Worm (Caenorhabditis elegans): ENCODE data around the gene irld-57.

The irld-57 gene

ce11 chrV:15704745-15705144 is 21.8 kb downstream of the irld-57 start, which contains the start of gene twk-34:
Gene twk-34, plus strand, starts transcription at chrV:15704960.
- TF ChIP-seq nhr-76 (tag; optimal IDR thresholded peaks at IDR 0.05) (no peak), drap-1 (GFP tag; optimal IDR thresholded peaks at IDR 0.05) (no peak), zip-8 (tag; optimal IDR thresholded peaks at IDR 0.05) (no peak)

- TF ChIP-seq ztf-11 (tag; optimal IDR thresholded peaks at IDR 0.05): no peak
- no peak for TF ChIP-seq unc-39 (tag; optimal IDR thresholded peaks at IDR 0.05)
- no peak for TF ChIP-seq sem-2 (GFP tag; optimal IDR thresholded peaks at IDR 0.05)
- no peak for TF ChIP-seq pha-4 (tag; optimal IDR thresholded peaks at IDR 0.05)
- no peak for TF ChIP-seq nhr-12 (tag; optimal IDR thresholded peaks at IDR 0.05)
- no peak for TF ChIP-seq ces-1 (GFP tag; optimal IDR thresholded peaks at IDR 0.05)
- no peak for TF ChIP-seq ceh-43 (GFP tag; optimal IDR thresholded peaks at IDR 0.05)
- no peak for TF ChIP-seq mab-5 (tag; optimal IDR thresholded peaks at IDR 0.05)
- TF ChIP-seq elt-3 (tag; optimal IDR thresholded peaks at IDR 0.05): no peak
- no peak for TF ChIP-seq snpc-4 (tag; optimal IDR thresholded peaks at IDR 0.05)
- TF ChIP-seq ceh-39 (tag; optimal IDR thresholded peaks at IDR 0.05): no peak
- no peak for TF ChIP-seq mep-1 (tag; optimal IDR thresholded peaks at IDR 0.05)
- no peak for TF ChIP-seq lin-13 (tag; optimal IDR thresholded peaks at IDR 0.05)
Measured at ce11 chrV:15702263-15702662, 24.2 kb downstream of the irld-57 start, which contains the start of gene nhr-53. Gene nhr-53, minus strand, starts transcription at chrV:15702363.

ce11 chrV:15699799-15700198 is 26.7 kb downstream of the irld-57 start, which contains the start of gene nhr-199:
Gene nhr-199, minus strand, starts transcription at chrV:15699899.
- TF ChIP-seq nhr-237 (tag; optimal IDR thresholded peaks at IDR 0.05) (no peak), blmp-1 (tag; optimal IDR thresholded peaks at IDR 0.05) (no peak), nhr-28 (tag; optimal IDR thresholded peaks at IDR 0.05) (no peak), nhr-2 (tag; optimal IDR thresholded peaks at IDR 0.05) (no peak), nhr-12 (tag; optimal IDR thresholded peaks at IDR 0.05) (no peak), ces-1 (GFP tag; optimal IDR thresholded peaks at IDR 0.05) (no peak), elt-1 (tag; optimal IDR thresholded peaks at IDR 0.05; ENCODE audit: borderline replicate concordance, insufficient read depth) (no peak), cnd-1 (tag; optimal IDR thresholded peaks at IDR 0.05) (no peak), drap-1 (GFP tag; optimal IDR thresholded peaks at IDR 0.05) (no peak), mls-2 (tag; optimal IDR thresholded peaks at IDR 0.05) (no peak), bed-3 (GFP tag; optimal IDR thresholded peaks at IDR 0.05) (no peak), M03D4.4 (tag; optimal IDR thresholded peaks at IDR 0.05) (no peak), lin-13 (tag; optimal IDR thresholded peaks at IDR 0.05) (no peak), lsy-2 (tag; optimal IDR thresholded peaks at IDR 0.05) (no peak), ceh-43 (GFP tag; optimal IDR thresholded peaks at IDR 0.05) (no peak), lin-32 (GFP tag; optimal IDR thresholded peaks at IDR 0.05) (no peak), mep-1 (tag; optimal IDR thresholded peaks at IDR 0.05) (no peak), sptf-1 (tag; optimal IDR thresholded peaks at IDR 0.05) (no peak), ceh-83 (GFP tag; optimal IDR thresholded peaks at IDR 0.05) (no peak), pha-4 (tag; optimal IDR thresholded peaks at IDR 0.05) (no peak)

- TF ChIP-seq unc-39 (tag; optimal IDR thresholded peaks at IDR 0.05) (no peak), sem-2 (GFP tag; optimal IDR thresholded peaks at IDR 0.05) (no peak), sptf-1 (tag; optimal IDR thresholded peaks at IDR 0.05) (no peak), hlh-1 (tag; optimal IDR thresholded peaks at IDR 0.05) (no peak), tbx-8 (GFP tag; optimal IDR thresholded peaks at IDR 0.05) (no peak), unc-120 (tag; optimal IDR thresholded peaks at IDR 0.05; ENCODE audit: poor library complexity, severe bottlenecking) (no peak), blmp-1 (tag; optimal IDR thresholded peaks at IDR 0.05) (no peak), bed-3 (GFP tag; optimal IDR thresholded peaks at IDR 0.05) (no peak)
Measured at ce11 chrV:15698099-15698498, 28.4 kb downstream of the irld-57 start, which contains the start of gene srx-29. Gene srx-29, minus strand, starts transcription at chrV:15698199.

- TF ChIP-seq ham-2 (GFP tag; optimal IDR thresholded peaks at IDR 0.05) (no peak), blmp-1 (tag; optimal IDR thresholded peaks at IDR 0.05) (no peak), ces-1 (GFP tag; optimal IDR thresholded peaks at IDR 0.05) (no peak), unc-39 (tag; optimal IDR thresholded peaks at IDR 0.05) (no peak), ceh-39 (tag; optimal IDR thresholded peaks at IDR 0.05) (no peak), mab-5 (tag; optimal IDR thresholded peaks at IDR 0.05) (no peak), cnd-1 (tag; optimal IDR thresholded peaks at IDR 0.05) (no peak), nhr-12 (tag; optimal IDR thresholded peaks at IDR 0.05) (no peak), hlh-1 (tag; optimal IDR thresholded peaks at IDR 0.05) (no peak), elt-1 (tag; optimal IDR thresholded peaks at IDR 0.05; ENCODE audit: borderline replicate concordance, insufficient read depth) (no peak), lsy-2 (tag; optimal IDR thresholded peaks at IDR 0.05) (no peak), flh-1 (GFP tag; optimal IDR thresholded peaks at IDR 0.05) (no peak), zip-8 (tag; optimal IDR thresholded peaks at IDR 0.05) (no peak)
Measured at ce11 chrV:15693682-15694081, 32.8 kb downstream of the irld-57 start, which contains the start of gene nhr-198. Gene nhr-198, plus strand, starts transcription at chrV:15693994.
